Worm (Caenorhabditis elegans): Measurements from ENCODE around the gene C31H1.1.

- no peak for TF ChIP-seq snpc-4 (tag; optimal IDR thresholded peaks at IDR 0.05)
- TF ChIP-seq nhr-76 (tag; optimal IDR thresholded peaks at IDR 0.05) = no peak
- no peak for TF ChIP-seq ztf-4 (tag; optimal IDR thresholded peaks at IDR 0.05)
- TF ChIP-seq jun-1 (tag; optimal IDR thresholded peaks at IDR 0.05) = no peak
- no peak for TF ChIP-seq ceh-82 (tag; optimal IDR thresholded peaks at IDR 0.05)
- no peak for TF ChIP-seq unc-30 (tag; optimal IDR thresholded peaks at IDR 0.05)
- TF ChIP-seq unc-130 (tag; optimal IDR thresholded peaks at IDR 0.05) = no peak
- peak; percentile 36 for TF ChIP-seq nhr-19 (GFP tag; conservative IDR thresholded peaks at IDR 0.05)
- no peak for TF ChIP-seq fkh-10 (GFP tag; optimal IDR thresholded peaks at IDR 0.05)
These were observed 34.5 kb upstream of the C31H1.1 start for ce11 chrIV:5762770-5763169.

Data from whole organism, L1 larva.